Fruit fly (Drosophila melanogaster): ENCODE data around the gene Lint-1.

Lint-1 gene

dm6 chrX:11136587-11137512 lies 12.3 kb upstream of the Lint-1 start, which contains the start of gene Klp10A:
Klp10A (minus strand) TSS chrX:11137118.
- TF ChIP-seq trem (tag; optimal IDR thresholded peaks at IDR 0.05) = no peak
- TF ChIP-seq Xrp1 (GFP tag; IDR thresholded peaks at IDR 0.05) = no peak
- TF ChIP-seq CG3281 (GFP tag; optimal IDR thresholded peaks at IDR 0.05) = peak; percentile 20
- TF ChIP-seq tgo (GFP tag; IDR thresholded peaks at IDR 0.05) = no peak
- TF ChIP-seq Med (GFP tag) = peak; percentile 71
- TF ChIP-seq CG30403 (GFP tag; optimal IDR thresholded peaks at IDR 0.05) = peak; percentile 33
- TF ChIP-seq slbo (GFP tag; IDR thresholded peaks at IDR 0.05) = peak; percentile 58
- no peak for TF ChIP-seq sc (optimal IDR thresholded peaks at IDR 0.05)
- TF ChIP-seq sc (GFP tag; optimal IDR thresholded peaks at IDR 0.05) = no peak
- TF ChIP-seq Oli (tag; optimal IDR thresholded peaks at IDR 0.05) = no peak
- TF ChIP-seq Elba2 (GFP tag; optimal IDR thresholded peaks at IDR 0.05) = peak; percentile 73
- TF ChIP-seq Atf-2 (GFP tag; optimal IDR thresholded peaks at IDR 0.05) = no peak
- TF ChIP-seq cato (GFP tag; optimal IDR thresholded peaks at IDR 0.05; ENCODE audit: borderline replicate concordance) = no peak
- TF ChIP-seq zfh2 (GFP tag; optimal IDR thresholded peaks at IDR 0.05) = peak; percentile 14
- TF ChIP-seq tup (GFP tag; optimal IDR thresholded peaks at IDR 0.05) = no peak
- TF ChIP-seq CG30020 (tag; optimal IDR thresholded peaks at IDR 0.05) = no peak
- TF ChIP-seq ems (GFP tag; optimal IDR thresholded peaks at IDR 0.05) = no peak
- TF ChIP-seq CG17328 (GFP tag; IDR thresholded peaks at IDR 0.05) = no peak
- TF ChIP-seq lilli (GFP tag; optimal IDR thresholded peaks at IDR 0.05) = peak; percentile 28
- no peak for TF ChIP-seq Doc2 (GFP tag; IDR thresholded peaks at IDR 0.05)
- TF ChIP-seq row (GFP tag; IDR thresholded peaks at IDR 0.05) = no peak
- TF ChIP-seq CG12219 (GFP tag; optimal IDR thresholded peaks at IDR 0.05) = no peak
- TF ChIP-seq Oaz (GFP tag; IDR thresholded peaks at IDR 0.05) = no peak
- TF ChIP-seq CG12942 (GFP tag; optimal IDR thresholded peaks at IDR 0.05) = no peak
- TF ChIP-seq ap (GFP tag; IDR thresholded peaks at IDR 0.05) = no peak
- TF ChIP-seq dmrt99B (tag; optimal IDR thresholded peaks at IDR 0.05) = no peak
- no peak for TF ChIP-seq CG12299 (tag; optimal IDR thresholded peaks at IDR 0.05)
- TF ChIP-seq lmd (GFP tag; IDR thresholded peaks at IDR 0.05) = no peak
- no peak for TF ChIP-seq NC2β (GFP tag; optimal IDR thresholded peaks at IDR 0.05)
- TF ChIP-seq NC2α (GFP tag; optimal IDR thresholded peaks at IDR 0.05) = peak; percentile 34
- no peak for TF ChIP-seq cwo (GFP tag; optimal IDR thresholded peaks at IDR 0.05)
- TF ChIP-seq klu (GFP tag; IDR thresholded peaks at IDR 0.05) = no peak
- TF ChIP-seq Antp (GFP tag; optimal IDR thresholded peaks at IDR 0.05) = peak; percentile 14
- no peak for TF ChIP-seq Poxn (GFP tag; IDR thresholded peaks at IDR 0.05)
- TF ChIP-seq GATAe (GFP tag; conservative IDR thresholded peaks at IDR 0.05) = no peak
- peak; percentile 50 for TF ChIP-seq CG4617 (GFP tag; optimal IDR thresholded peaks at IDR 0.05; ENCODE audit: borderline replicate concordance)
- no peak for TF ChIP-seq zf30C (GFP tag; optimal IDR thresholded peaks at IDR 0.05)
- no peak for TF ChIP-seq CG8290 (GFP tag; optimal IDR thresholded peaks at IDR 0.05)
- TF ChIP-seq CG8290 (tag; optimal IDR thresholded peaks at IDR 0.05) = no peak
- peak; percentile 54 for TF ChIP-seq CG9932 (GFP tag; IDR thresholded peaks at IDR 0.05)
- no peak for TF ChIP-seq zen (tag; optimal IDR thresholded peaks at IDR 0.05)
- TF ChIP-seq nerfin-1 (tag; optimal IDR thresholded peaks at IDR 0.05) = peak; percentile 87
- TF ChIP-seq esg (GFP tag; conservative IDR thresholded peaks at IDR 0.05) = no peak
- TF ChIP-seq CG18619 (GFP tag; optimal IDR thresholded peaks at IDR 0.05) = no peak
- no peak for TF ChIP-seq onecut (GFP tag; IDR thresholded peaks at IDR 0.05)
- no peak for TF ChIP-seq sug (tag; optimal IDR thresholded peaks at IDR 0.05)
- no peak for TF ChIP-seq dati (GFP tag; IDR thresholded peaks at IDR 0.05)
- TF ChIP-seq vvl (GFP tag; IDR thresholded peaks at IDR 0.05) = peak; percentile 9; the same call in 1 of the 2 replicates
- peak; percentile 93 for TF ChIP-seq phol (tag; optimal IDR thresholded peaks at IDR 0.05)
- TF ChIP-seq luna (GFP tag; optimal IDR thresholded peaks at IDR 0.05) = no peak
- TF ChIP-seq usp (GFP tag; optimal IDR thresholded peaks at IDR 0.05) = no peak

Measured in whole organism, embryonic.